Worm (Caenorhabditis elegans) whole organism, L2 larva: ENCODE results near the gene C06E2.9.

Source experiments
- C34F6.9 ChIP-seq: fragments of 150-350 bp; optimal IDR thresholded peaks from 2 replicates; lab custom pipeline; 2014; ENCODE audit warnings: missing biosample characterization, missing genetic modification characterization
- R02D3.7 ChIP-seq: fragments of 150-350 bp; optimal IDR thresholded peaks from 2 replicates; lab custom pipeline; 2014; ENCODE audit warnings: missing biosample characterization, missing genetic modification characterization
- alr-1 ChIP-seq: fragments of 150-350 bp; optimal IDR thresholded peaks from 2 replicates; lab custom pipeline; 2014; ENCODE audit warnings: missing biosample characterization, missing genetic modification characterization
- aly-2 ChIP-seq: fragments of 150-350 bp; optimal IDR thresholded peaks from 2 replicates; lab custom pipeline; 2014; ENCODE audit warnings: missing biosample characterization, missing genetic modification characterization
- ama-1 ChIP-seq: fragments of 150-350 bp; optimal IDR thresholded peaks from 2 replicates; lab custom pipeline; 2018; ENCODE audit warnings: inconsistent platforms
- blmp-1 ChIP-seq: sonication (generic microtip); optimal IDR thresholded peaks from 2 replicates; lab custom pipeline; 2017; ENCODE audit warnings: missing genetic modification characterization, mild to moderate bottlenecking, missing compliant biosample characterization, antibody characterized with exemption, moderate library complexity; ENCODE audit not compliant: insufficient read depth
- ceh-16 ChIP-seq: fragments of 150-350 bp; optimal IDR thresholded peaks from 2 replicates; lab custom pipeline; 2014; ENCODE audit warnings: missing biosample characterization, missing genetic modification characterization
- ceh-82 ChIP-seq: fragments of 150-350 bp; optimal IDR thresholded peaks from 2 replicates; lab custom pipeline; 2014; ENCODE audit warnings: missing biosample characterization, missing genetic modification characterization
- crh-2 ChIP-seq: sonication (generic microtip); optimal IDR thresholded peaks from 2 replicates; lab custom pipeline; 2017; ENCODE audit warnings: missing biosample characterization, missing genetic modification characterization
- egl-27 ChIP-seq: sonication (generic microtip); optimal IDR thresholded peaks from 3 replicates; lab custom pipeline; 2017; ENCODE audit warnings: missing biosample characterization, missing genetic modification reagents, missing genetic modification characterization
- elt-1 ChIP-seq: fragments of 150-350 bp; optimal IDR thresholded peaks from 2 replicates; lab custom pipeline; 2014; ENCODE audit warnings: missing biosample characterization, missing genetic modification characterization
- fos-1 ChIP-seq: fragments of 150-350 bp; optimal IDR thresholded peaks from 2 replicates; lab custom pipeline; 2014; ENCODE audit warnings: missing biosample characterization, missing genetic modification characterization
- gmeb-1 ChIP-seq: fragments of 150-350 bp; optimal IDR thresholded peaks from 2 replicates; lab custom pipeline; 2014; ENCODE audit warnings: missing biosample characterization, missing genetic modification characterization
- lin-11 ChIP-seq: fragments of 150-350 bp; sonication (generic microtip); optimal IDR thresholded peaks from 2 replicates; lab custom pipeline; 2014; ENCODE audit warnings: missing biosample characterization, missing genetic modification characterization, inconsistent platforms, mixed read lengths
- lin-39 ChIP-seq: fragments of 150-350 bp; optimal IDR thresholded peaks from 2 replicates; lab custom pipeline; 2014; ENCODE audit warnings: missing biosample characterization, missing genetic modification reagents, missing genetic modification characterization
- mbf-1 ChIP-seq: sonication (generic microtip); optimal IDR thresholded peaks from 2 replicates; lab custom pipeline; 2017; ENCODE audit warnings: missing biosample characterization, missing genetic modification characterization
- mdl-1 ChIP-seq, 2 experiments: fragments of 150-350 bp in 1 of 2; sonication (generic microtip) in 1 of 2; optimal IDR thresholded peaks; 2 replicates each; lab custom pipeline; 2017; ENCODE audit warnings: missing biosample characterization in 2 of 2, missing genetic modification characterization in 2 of 2
- nhr-10 ChIP-seq: sonication (generic microtip); optimal IDR thresholded peaks from 2 replicates; lab custom pipeline; 2017; ENCODE audit warnings: missing biosample characterization, missing genetic modification characterization
- nhr-129 ChIP-seq: fragments of 150-350 bp; optimal IDR thresholded peaks from 2 replicates; lab custom pipeline; 2014; ENCODE audit warnings: missing biosample characterization, missing genetic modification characterization
- nhr-25 ChIP-seq: fragments of 150-350 bp; sonication (generic microtip); optimal IDR thresholded peaks from 3 replicates; lab custom pipeline; 2014; ENCODE audit warnings: missing biosample characterization, missing genetic modification characterization
- nhr-6 ChIP-seq: fragments of 150-350 bp; optimal IDR thresholded peaks from 2 replicates; lab custom pipeline; 2014; ENCODE audit warnings: missing biosample characterization, missing genetic modification characterization
- peb-1 ChIP-seq: fragments of 150-350 bp; optimal IDR thresholded peaks from 2 replicates; lab custom pipeline; 2014; ENCODE audit warnings: missing biosample characterization, missing genetic modification characterization
- skn-1 ChIP-seq: sonication (generic microtip); optimal IDR thresholded peaks from 2 replicates; lab custom pipeline; 2017; ENCODE audit warnings: missing biosample characterization, missing genetic modification characterization
- sma-3 ChIP-seq: sonication (generic microtip); optimal IDR thresholded peaks from 2 replicates; lab custom pipeline; 2016; ENCODE audit warnings: missing genetic modification reagents, missing genetic modification characterization, missing compliant biosample characterization
- sma-9 ChIP-seq, 2 experiments: fragments of 150-350 bp in 1 of 2; sonication (generic microtip) in 1 of 2; optimal IDR thresholded peaks; 2 replicates each; lab custom pipeline; 2014 to 2016; ENCODE audit warnings: missing genetic modification characterization in 2 of 2, mild to moderate bottlenecking in 1 of 2, missing biosample characterization in 1 of 2, missing compliant biosample characterization in 1 of 2, missing genetic modification reagents in 1 of 2, moderate library complexity in 1 of 2
- snpc-4 ChIP-seq: fragments of 150-350 bp; optimal IDR thresholded peaks from 2 replicates; lab custom pipeline; 2014; ENCODE audit warnings: missing biosample characterization, missing genetic modification characterization
- unc-55 ChIP-seq: fragments of 150-350 bp; sonication (generic microtip); optimal IDR thresholded peaks from 3 replicates; lab custom pipeline; 2014; ENCODE audit warnings: missing biosample characterization, missing genetic modification reagents, missing genetic modification characterization
- unc-62 ChIP-seq: fragments of 150-350 bp; optimal IDR thresholded peaks from 2 replicates; lab custom pipeline; 2014; ENCODE audit warnings: missing biosample characterization, missing genetic modification reagents, missing genetic modification characterization
- zag-1 ChIP-seq: fragments of 150-350 bp; optimal IDR thresholded peaks from 2 replicates; lab custom pipeline; 2014; ENCODE audit warnings: missing biosample characterization, missing genetic modification characterization
- ztf-1 ChIP-seq: fragments of 200-800 bp; sonication (Bioruptor generic); conservative IDR thresholded peaks from 2 replicates; pipeline ENCODE4 v1.3.6; 2022; ENCODE audit warnings: missing genetic modification characterization, missing compliant biosample characterization
- ztf-4 ChIP-seq: fragments of 150-350 bp; optimal IDR thresholded peaks from 2 replicates; lab custom pipeline; 2014; ENCODE audit warnings: missing biosample characterization, missing genetic modification characterization

C06E2.9 gene

DNA sequence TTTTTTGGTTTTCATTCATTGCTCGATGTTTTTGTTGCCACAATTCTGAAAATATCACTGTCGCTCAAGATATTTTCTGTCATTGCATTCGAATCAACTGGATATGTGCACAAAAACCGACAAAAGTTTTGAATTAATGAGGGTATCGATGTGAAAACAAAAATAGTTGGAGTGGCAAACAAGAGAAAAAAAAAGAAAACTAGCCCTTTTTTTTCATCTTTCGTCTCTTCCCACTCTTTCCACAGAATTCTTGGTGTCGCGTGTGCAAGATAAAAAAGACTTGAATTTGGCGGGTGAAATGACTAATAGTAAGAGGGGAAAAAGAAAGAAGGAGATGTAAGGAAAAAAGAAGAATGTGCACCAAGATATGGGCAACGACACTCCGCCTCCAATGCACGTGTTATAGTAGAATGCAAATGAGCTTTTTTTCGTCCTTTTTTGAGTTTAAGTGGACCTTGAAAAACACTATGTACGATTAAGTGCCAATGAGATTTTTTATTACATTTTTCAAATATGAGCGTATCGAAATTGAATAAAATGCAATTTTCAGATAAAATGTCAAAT, 8.1 kb downstream of the C06E2.9 start, which contains the start of the genes ubc-22 and ubc-21:
ubc-22 (minus strand) TSS at position 51 of the 564 bp plus-strand sequence.
ubc-21 (plus strand) TSS at position 514 of the 564 bp plus-strand sequence.
- no peak for TF ChIP-seq fos-1
- TF ChIP-seq crh-2 (tag; lab: Kevin White, UChicago), result no peak
- TF ChIP-seq egl-27 (tag; lab: Kevin White, UChicago), result no peak
- peak; percentile 47 for TF ChIP-seq C34F6.9 (tag; lab: Kevin White, UChicago)
- TF ChIP-seq lin-11 (tag; lab: Kevin White, UChicago), result no peak
- no peak for TF ChIP-seq nhr-25 (tag; lab: Kevin White, UChicago)
- TF ChIP-seq snpc-4 (tag; lab: Kevin White, UChicago), result no peak
- peak; percentile 14 for TF ChIP-seq nhr-129
- no peak for TF ChIP-seq R02D3.7 (tag; lab: Kevin White, UChicago)
- no peak for TF ChIP-seq aly-2 (tag; lab: Kevin White, UChicago)
- peak; percentile 5 for TF ChIP-seq zag-1 (tag; lab: Kevin White, UChicago)
- peak; percentile 67 for TF ChIP-seq unc-55 (GFP tag; lab: Kevin White, UChicago)
- no peak for TF ChIP-seq nhr-10 (tag; lab: Kevin White, UChicago)
- peak in 1 of 2 experiments; percentile 72 for TF ChIP-seq mdl-1 (tag; optimal IDR thresholded peaks at IDR 0.05; lab: Kevin White, UChicago)
- TF ChIP-seq mbf-1 (tag; lab: Kevin White, UChicago), result no peak
- no peak for TF ChIP-seq gmeb-1

DNA sequence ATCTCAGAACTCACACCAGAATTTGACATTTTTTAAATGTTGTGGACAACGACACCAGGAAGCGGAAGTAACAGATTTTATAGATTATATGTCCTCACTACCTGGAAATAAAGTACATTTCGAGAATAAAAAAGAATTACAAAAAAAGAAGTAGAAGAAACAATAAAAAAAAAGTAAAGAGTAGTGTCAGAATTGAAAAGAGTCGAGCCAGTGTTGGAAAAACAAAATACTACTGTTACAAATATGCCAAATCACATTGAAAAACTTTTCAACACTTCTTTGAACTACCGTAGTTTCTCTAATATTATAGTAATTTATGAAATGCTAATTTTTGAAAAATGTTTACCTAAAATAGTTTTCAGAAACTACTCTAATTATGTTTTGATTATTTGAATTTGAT, 13.7 kb downstream of the C06E2.9 start, which contains the start of gene C06E2.1:
C06E2.1 (minus strand) TSS at position 101 of the 400 bp plus-strand sequence.
- no peak for TF ChIP-seq gmeb-1
- TF ChIP-seq alr-1 (tag; lab: Kevin White, UChicago), result no peak
- TF ChIP-seq mdl-1 (tag; optimal IDR thresholded peaks at IDR 0.05; lab: Kevin White, UChicago), result no peak
- TF ChIP-seq skn-1, result no peak
- no peak for TF ChIP-seq unc-62 (GFP tag; lab: Kevin White, UChicago)
- no peak for TF ChIP-seq peb-1 (tag; lab: Kevin White, UChicago)
- TF ChIP-seq ceh-16 (tag; lab: Kevin White, UChicago), result no peak

DNA sequence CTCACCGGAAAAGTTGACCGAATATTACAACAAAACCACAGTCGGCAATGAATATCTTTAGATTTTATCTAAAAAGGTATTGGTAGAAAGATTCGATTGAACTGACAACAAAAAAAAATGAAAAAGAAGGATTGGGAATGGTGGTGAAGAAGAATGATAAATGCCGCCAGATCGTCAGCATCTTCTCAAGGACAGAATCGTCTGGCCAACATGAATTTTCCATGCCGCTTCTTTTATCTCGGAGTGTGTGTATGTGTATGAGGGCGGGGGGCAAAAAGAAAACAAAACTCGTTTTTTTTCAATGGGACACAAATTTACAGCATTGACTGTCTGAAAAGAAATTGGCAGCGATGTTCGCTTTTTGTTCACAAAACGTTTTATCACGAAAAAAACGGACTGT, 14.8 kb downstream of the C06E2.9 start:
- TF ChIP-seq alr-1 (tag; lab: Kevin White, UChicago), result no peak
- TF ChIP-seq blmp-1 (tag; lab: Kevin White, UChicago), result peak; percentile 7
- peak; percentile 50 for TF ChIP-seq elt-1 (tag; lab: Kevin White, UChicago)

DNA sequence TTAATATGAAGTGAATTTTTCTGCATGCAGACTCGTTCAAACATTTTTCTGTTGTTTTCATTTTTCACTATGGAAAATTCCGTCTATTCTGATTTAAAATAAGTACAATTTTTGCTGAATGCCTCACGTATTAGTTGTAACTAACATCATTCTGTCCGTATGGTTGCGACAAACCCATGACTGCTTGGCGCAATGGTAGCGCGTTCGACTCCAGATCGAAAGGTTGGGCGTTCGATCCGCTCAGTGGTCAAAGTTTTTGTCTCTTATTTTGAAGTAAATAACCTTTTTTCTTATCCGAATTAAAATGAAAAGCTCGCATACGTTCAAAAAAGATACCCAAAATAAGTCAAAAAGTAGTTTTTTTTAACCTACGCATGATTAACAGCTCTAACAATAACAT, 16.1 kb downstream of the C06E2.9 start:
- TF ChIP-seq ceh-16 (tag; lab: Kevin White, UChicago) (peak; percentile 3), sma-3 (GFP tag; lab: Kevin White, UChicago) (peak; percentile 16), egl-27 (tag; lab: Kevin White, UChicago) (no peak), mbf-1 (tag; lab: Kevin White, UChicago) (no peak), crh-2 (tag; lab: Kevin White, UChicago) (peak; percentile 13), ama-1 (lab: Kevin White, UChicago) (no peak), sma-9 (GFP tag; optimal IDR thresholded peaks at IDR 0.05; lab: Kevin White, UChicago) (peak; percentile 2), sma-9 (tag; optimal IDR thresholded peaks at IDR 0.05; lab: Kevin White, UChicago) (no peak), nhr-6 (no peak), alr-1 (tag; lab: Kevin White, UChicago) (no peak), peb-1 (tag; lab: Kevin White, UChicago) (no peak), aly-2 (tag; lab: Kevin White, UChicago) (no peak), elt-1 (tag; lab: Kevin White, UChicago) (no peak), lin-39 (tag; lab: Kevin White, UChicago) (no peak)

DNA sequence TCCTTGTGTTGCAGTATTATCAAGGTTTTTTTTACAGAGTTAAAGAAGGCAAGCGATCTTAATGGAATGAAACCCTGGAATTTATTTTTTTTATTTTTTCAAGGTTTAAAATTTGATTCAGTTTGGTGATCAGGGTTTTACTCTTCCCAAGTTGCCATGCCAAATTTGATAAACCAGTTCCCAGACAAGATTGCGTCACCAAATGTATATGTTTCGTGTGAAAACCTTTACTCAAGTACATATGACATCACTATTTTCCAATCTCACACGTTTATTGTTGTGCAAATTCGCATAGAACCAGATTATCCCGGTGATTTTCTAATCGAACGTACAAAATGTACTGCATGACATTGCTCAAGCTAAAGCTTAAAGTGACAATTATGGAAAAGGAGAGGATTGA, 17.7 kb downstream of the C06E2.9 start:
- TF ChIP-seq nhr-129, result no peak
- no peak for TF ChIP-seq ceh-82 (tag; lab: Kevin White, UChicago)

DNA sequence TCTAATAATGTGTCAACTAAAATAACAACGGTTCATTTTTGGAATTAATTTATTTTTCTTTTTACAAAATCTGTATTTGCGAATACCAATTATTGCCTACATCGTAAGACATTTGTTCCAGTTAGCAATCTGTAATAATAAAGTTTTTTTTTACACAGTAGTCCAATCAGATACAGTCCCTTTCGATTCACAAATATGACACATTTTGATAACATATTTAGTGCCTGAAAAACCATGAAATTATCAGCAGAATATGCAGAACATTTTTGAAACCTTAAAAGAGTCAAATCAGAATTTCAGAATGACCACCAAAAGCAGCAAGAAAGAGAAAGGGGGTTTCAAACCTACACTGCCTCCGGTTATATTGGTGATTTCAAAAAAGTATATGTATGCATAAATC, 18.3 kb downstream of the C06E2.9 start, which contains the start of gene C06E2.2:
C06E2.2 (plus strand) TSS at position 301 of the 400 bp plus-strand sequence.
- TF ChIP-seq R02D3.7 (tag; lab: Kevin White, UChicago) (no peak), alr-1 (tag; lab: Kevin White, UChicago) (no peak), ztf-1 (GFP tag; lab: Robert Waterston, UW) (no peak), sma-9 (GFP tag; optimal IDR thresholded peaks at IDR 0.05; lab: Kevin White, UChicago) (no peak), sma-9 (tag; optimal IDR thresholded peaks at IDR 0.05; lab: Kevin White, UChicago) (no peak), ztf-4 (tag; lab: Kevin White, UChicago) (no peak)
